Worm (Caenorhabditis elegans) whole organism, L3 larva: ENCODE measurements around the gene idpc-7.
A peak's percentile ranks its signal among the peaks of the same experiment; 100 is the strongest.

Experiments
- R02D3.7 ChIP-seq: fragments of 150-350 bp; optimal IDR thresholded peaks from 2 replicates; lab custom pipeline; 2014; ENCODE audit warnings: missing biosample characterization, missing genetic modification characterization
- ZK546.5 ChIP-seq: sonication (generic microtip); optimal IDR thresholded peaks from 2 replicates; lab custom pipeline; 2017; ENCODE audit warnings: missing biosample characterization, missing genetic modification characterization
- aly-2 ChIP-seq: fragments of 150-350 bp; optimal IDR thresholded peaks from 2 replicates; lab custom pipeline; 2014; ENCODE audit warnings: missing biosample characterization, missing genetic modification characterization
- ama-1 ChIP-seq: fragments of 150-350 bp; optimal IDR thresholded peaks from 2 replicates; lab custom pipeline; 2018
- ceh-16 ChIP-seq: sonication (generic microtip); optimal IDR thresholded peaks from 2 replicates; lab custom pipeline; 2017; ENCODE audit warnings: missing biosample characterization, missing genetic modification characterization
- ceh-28 ChIP-seq: fragments of 150-350 bp; optimal IDR thresholded peaks from 2 replicates; lab custom pipeline; 2014; ENCODE audit warnings: missing biosample characterization, missing genetic modification reagents, missing genetic modification characterization
- ceh-82 ChIP-seq: fragments of 150-350 bp; optimal IDR thresholded peaks from 2 replicates; lab custom pipeline; 2014; ENCODE audit warnings: missing biosample characterization, missing genetic modification characterization
- ceh-9 ChIP-seq: sonication (generic microtip); optimal IDR thresholded peaks from 2 replicates; lab custom pipeline; 2018; ENCODE audit warnings: missing biosample characterization, missing genetic modification characterization
- daf-12 ChIP-seq: fragments of 150-350 bp; optimal IDR thresholded peaks from 2 replicates; lab custom pipeline; 2014; ENCODE audit warnings: missing biosample characterization, missing genetic modification reagents, missing genetic modification characterization
- egl-27 ChIP-seq: sonication (generic microtip); optimal IDR thresholded peaks from 4 replicates; lab custom pipeline; 2017; ENCODE audit warnings: missing biosample characterization, missing genetic modification reagents, missing genetic modification characterization
- egl-5 ChIP-seq: fragments of 150-350 bp; optimal IDR thresholded peaks from 2 replicates; lab custom pipeline; 2017; ENCODE audit warnings: missing biosample characterization, missing genetic modification reagents, missing genetic modification characterization, inconsistent platforms
- elt-1 ChIP-seq: fragments of 150-350 bp; optimal IDR thresholded peaks from 2 replicates; lab custom pipeline; 2014; ENCODE audit warnings: missing biosample characterization, missing genetic modification characterization
- elt-2 ChIP-seq: sonication (generic microtip); optimal IDR thresholded peaks from 2 replicates; lab custom pipeline; 2016; ENCODE audit warnings: missing genetic modification reagents, mild to moderate bottlenecking, missing genetic modification characterization, missing compliant biosample characterization
- elt-3 ChIP-seq, 3 experiments: fragments of 150-350 bp in 1 of 3; sonication (generic microtip) in 2 of 3; optimal IDR thresholded peaks; 2 replicates in 2 of 3; 4 replicates in 1 of 3; lab custom pipeline; 2014 to 2017; ENCODE audit warnings: missing biosample characterization in 3 of 3, missing genetic modification characterization in 3 of 3
- eor-1 ChIP-seq, 2 experiments: fragments of 150-350 bp; optimal IDR thresholded peaks; 2 replicates each; lab custom pipeline; 2014 to 2018; ENCODE audit warnings: missing biosample characterization in 2 of 2, missing genetic modification characterization in 2 of 2
- fkh-10 ChIP-seq: sonication (generic microtip); optimal IDR thresholded peaks from 2 replicates; lab custom pipeline; 2017; ENCODE audit warnings: missing biosample characterization, missing genetic modification reagents, missing genetic modification characterization
- fkh-2 ChIP-seq: fragments of 150-350 bp; optimal IDR thresholded peaks from 2 replicates; lab custom pipeline; 2014; ENCODE audit warnings: missing biosample characterization, missing genetic modification reagents, missing genetic modification characterization
- fos-1 ChIP-seq: fragments of 150-350 bp; optimal IDR thresholded peaks from 2 replicates; lab custom pipeline; 2014; ENCODE audit warnings: missing biosample characterization, missing genetic modification characterization
- hmg-11 ChIP-seq: sonication (generic microtip); optimal IDR thresholded peaks from 2 replicates; lab custom pipeline; 2016; ENCODE audit warnings: missing genetic modification characterization, missing compliant biosample characterization
- jun-1 ChIP-seq: fragments of 150-350 bp; optimal IDR thresholded peaks from 2 replicates; lab custom pipeline; 2014; ENCODE audit warnings: missing biosample characterization, missing genetic modification reagents, missing genetic modification characterization
- lin-15B ChIP-seq: fragments of 150-350 bp; optimal IDR thresholded peaks from 2 replicates; lab custom pipeline; 2014; ENCODE audit warnings: missing biosample characterization, missing genetic modification characterization
- lin-39 ChIP-seq: fragments of 150-350 bp; optimal IDR thresholded peaks from 2 replicates; lab custom pipeline; 2018; ENCODE audit warnings: missing biosample characterization, missing genetic modification reagents, missing genetic modification characterization
- lsy-12 ChIP-seq: sonication (generic microtip); optimal IDR thresholded peaks from 2 replicates; lab custom pipeline; 2016; ENCODE audit warnings: mild to moderate bottlenecking, missing genetic modification characterization, missing compliant biosample characterization
- mdl-1 ChIP-seq: fragments of 150-350 bp; optimal IDR thresholded peaks from 2 replicates; lab custom pipeline; 2014; ENCODE audit warnings: missing biosample characterization, missing genetic modification characterization
- mml-1 ChIP-seq: fragments of 150-350 bp; sonication (generic microtip); optimal IDR thresholded peaks from 3 replicates; lab custom pipeline; 2014; ENCODE audit warnings: missing biosample characterization, missing genetic modification characterization
- nhr-11 ChIP-seq: fragments of 150-350 bp; optimal IDR thresholded peaks from 2 replicates; lab custom pipeline; 2014; ENCODE audit warnings: missing biosample characterization, missing genetic modification characterization
- nhr-12 ChIP-seq: fragments of 150-350 bp; optimal IDR thresholded peaks from 2 replicates; lab custom pipeline; 2014; ENCODE audit warnings: missing biosample characterization, missing genetic modification characterization
- nhr-23 ChIP-seq: fragments of 150-350 bp; optimal IDR thresholded peaks from 2 replicates; lab custom pipeline; 2014; ENCODE audit warnings: missing biosample characterization, missing genetic modification reagents, missing genetic modification characterization
- nhr-237 ChIP-seq: fragments of 150-350 bp; optimal IDR thresholded peaks from 2 replicates; lab custom pipeline; 2014; ENCODE audit warnings: missing biosample characterization, missing genetic modification characterization
- nhr-25 ChIP-seq: sonication (generic microtip); optimal IDR thresholded peaks from 2 replicates; lab custom pipeline; 2017; ENCODE audit warnings: missing biosample characterization, missing genetic modification characterization
- nhr-28 ChIP-seq: fragments of 150-350 bp; optimal IDR thresholded peaks from 2 replicates; lab custom pipeline; 2014; ENCODE audit warnings: missing biosample characterization, missing genetic modification characterization
- nhr-43 ChIP-seq: sonication (generic microtip); optimal IDR thresholded peaks from 2 replicates; lab custom pipeline; 2016; ENCODE audit warnings: mild to moderate bottlenecking, missing genetic modification characterization, missing compliant biosample characterization; ENCODE audit not compliant: poor library complexity, severe bottlenecking
- nhr-67 ChIP-seq: fragments of 150-350 bp; optimal IDR thresholded peaks from 2 replicates; lab custom pipeline; 2014; ENCODE audit warnings: missing biosample characterization, missing genetic modification characterization
- nhr-76 ChIP-seq: fragments of 150-350 bp; sonication (generic microtip); optimal IDR thresholded peaks from 5 replicates; lab custom pipeline; 2014; ENCODE audit warnings: missing biosample characterization, missing genetic modification characterization
- nhr-77 ChIP-seq: fragments of 150-350 bp; optimal IDR thresholded peaks from 2 replicates; lab custom pipeline; 2014; ENCODE audit warnings: missing biosample characterization, missing genetic modification characterization
- pha-4 ChIP-seq: fragments of 150-350 bp; optimal IDR thresholded peaks from 2 replicates; lab custom pipeline; 2014; ENCODE audit warnings: missing biosample characterization, missing genetic modification reagents, missing genetic modification characterization
- pqm-1 ChIP-seq: fragments of 150-350 bp; optimal IDR thresholded peaks from 2 replicates; lab custom pipeline; 2017; ENCODE audit warnings: missing biosample characterization, missing genetic modification characterization, inconsistent platforms
- sea-2 ChIP-seq: fragments of 150-350 bp; sonication (generic microtip); optimal IDR thresholded peaks from 4 replicates; lab custom pipeline; 2014; ENCODE audit warnings: missing biosample characterization, missing genetic modification reagents, missing genetic modification characterization
- snpc-4 ChIP-seq: fragments of 150-350 bp; optimal IDR thresholded peaks from 2 replicates; lab custom pipeline; 2014; ENCODE audit warnings: missing biosample characterization, missing genetic modification characterization
- tbx-2 ChIP-seq: sonication (generic microtip); optimal IDR thresholded peaks from 2 replicates; lab custom pipeline; 2016; ENCODE audit warnings: mild to moderate bottlenecking, missing genetic modification characterization, missing compliant biosample characterization
- unc-39 ChIP-seq: sonication (generic microtip); optimal IDR thresholded peaks from 4 replicates; lab custom pipeline; 2017; ENCODE audit warnings: missing biosample characterization, missing genetic modification characterization
- unc-62 ChIP-seq: fragments of 150-350 bp; sonication (generic microtip); optimal IDR thresholded peaks from 4 replicates; lab custom pipeline; 2014; ENCODE audit warnings: missing biosample characterization, missing genetic modification reagents, missing genetic modification characterization
- zag-1 ChIP-seq: fragments of 150-350 bp; optimal IDR thresholded peaks from 2 replicates; lab custom pipeline; 2014; ENCODE audit warnings: missing biosample characterization, missing genetic modification characterization
- ztf-11 ChIP-seq: fragments of 150-350 bp; optimal IDR thresholded peaks from 2 replicates; lab custom pipeline; 2014; ENCODE audit warnings: missing biosample characterization, missing genetic modification characterization
- ztf-4 ChIP-seq: fragments of 150-350 bp; optimal IDR thresholded peaks from 2 replicates; lab custom pipeline; 2014; ENCODE audit warnings: missing biosample characterization, missing genetic modification characterization

idpc-7 gene

ce11 chrV:9587619-9588018 lies 31.2 kb downstream of the idpc-7 start:
- TF ChIP-seq tbx-2 (tag; lab: Kevin White, UChicago), result no peak
- no peak for TF ChIP-seq lin-39
- TF ChIP-seq unc-39 (tag; lab: Kevin White, UChicago), result no peak
- TF ChIP-seq nhr-76 (tag; lab: Kevin White, UChicago), result no peak
- TF ChIP-seq elt-3 (tag; optimal IDR thresholded peaks at IDR 0.05; lab: Kevin White, UChicago), result no peak
- no peak for TF ChIP-seq nhr-28 (tag; lab: Kevin White, UChicago)
- TF ChIP-seq mml-1 (tag; lab: Kevin White, UChicago), result no peak
- no peak for TF ChIP-seq ceh-28 (tag; lab: Kevin White, UChicago)
- no peak for TF ChIP-seq ztf-4 (tag; lab: Kevin White, UChicago)
- no peak for TF ChIP-seq fkh-10
- TF ChIP-seq ceh-9 (tag; lab: Kevin White, UChicago), result no peak
- TF ChIP-seq nhr-25 (tag; lab: Kevin White, UChicago), result no peak
- no peak for TF ChIP-seq ZK546.5 (tag; lab: Kevin White, UChicago)

ce11 chrV:9584263-9584662 lies 34.6 kb downstream of the idpc-7 start:
- no peak for TF ChIP-seq nhr-11 (tag; lab: Kevin White, UChicago)
- TF ChIP-seq fkh-10, result no peak
- TF ChIP-seq sea-2, result no peak
- no peak for TF ChIP-seq ceh-9 (tag; lab: Kevin White, UChicago)

DNA sequence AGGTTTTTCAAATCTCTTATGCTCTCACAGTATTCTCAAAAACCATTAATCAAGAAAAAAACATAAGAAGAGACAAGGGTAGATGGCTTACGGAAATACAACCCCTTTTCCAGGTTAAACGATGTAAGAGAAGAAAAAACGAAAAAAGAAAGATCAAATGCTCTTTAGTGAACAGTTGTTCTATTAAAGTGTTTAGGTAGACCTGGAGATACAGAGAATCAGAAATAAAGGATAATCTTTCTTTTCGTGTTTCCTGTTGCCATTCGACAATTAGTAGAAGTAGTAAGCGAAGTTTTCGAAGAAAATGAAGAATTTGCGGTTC lies 35.5 kb downstream of the idpc-7 start, which contains the start of gene K09G1.1:
Gene K09G1.1, plus strand, starts transcription at position 223 of the 322 bp plus-strand sequence.
- TF ChIP-seq R02D3.7 (tag; lab: Kevin White, UChicago) (no peak), ztf-4 (tag; lab: Kevin White, UChicago) (no peak), lin-39 (no peak), mdl-1 (tag; lab: Kevin White, UChicago) (no peak), nhr-77 (no peak), pqm-1 (no peak), nhr-67 (tag; lab: Kevin White, UChicago) (no peak), eor-1 (tag; optimal IDR thresholded peaks at IDR 0.05; lab: Kevin White, UChicago) (no peak), mml-1 (tag; lab: Kevin White, UChicago) (no peak), elt-2 (no peak), elt-3 (tag; optimal IDR thresholded peaks at IDR 0.05; lab: Kevin White, UChicago) (no peak), fkh-2 (tag; lab: Kevin White, UChicago) (no peak), egl-27 (tag; lab: Kevin White, UChicago) (no peak), aly-2 (no peak), unc-39 (tag; lab: Kevin White, UChicago) (no peak), ZK546.5 (tag; lab: Kevin White, UChicago) (no peak), daf-12 (tag; lab: Kevin White, UChicago) (no peak), nhr-23 (no peak), ama-1 (no peak)
- TF ChIP-seq, all 47 proteins: peak for 0

- TF ChIP-seq ceh-28 (tag; lab: Kevin White, UChicago) (no peak), nhr-11 (tag; lab: Kevin White, UChicago) (no peak), ztf-11 (tag; lab: Kevin White, UChicago) (no peak), ZK546.5 (tag; lab: Kevin White, UChicago) (no peak), mdl-1 (tag; lab: Kevin White, UChicago) (no peak), unc-62 (GFP tag; lab: Kevin White, UChicago) (no peak), nhr-12 (no peak), elt-3 (tag; optimal IDR thresholded peaks at IDR 0.05; lab: Kevin White, UChicago) (no peak), nhr-23 (peak; percentile 35), nhr-28 (tag; lab: Kevin White, UChicago) (no peak), lin-15B (tag; lab: Kevin White, UChicago) (no peak), ztf-4 (tag; lab: Kevin White, UChicago) (no peak), ceh-82 (tag; lab: Kevin White, UChicago) (no peak), zag-1 (tag; lab: Kevin White, UChicago) (no peak), nhr-76 (tag; lab: Kevin White, UChicago) (no peak), snpc-4 (tag; lab: Kevin White, UChicago) (peak; percentile 4), fos-1 (tag; lab: Kevin White, UChicago) (no peak), hmg-11 (peak; percentile 62), pha-4 (tag; lab: Kevin White, UChicago) (peak; percentile 60), nhr-77 (no peak), R02D3.7 (tag; lab: Kevin White, UChicago) (no peak), fkh-2 (tag; lab: Kevin White, UChicago) (no peak), sea-2 (no peak), nhr-237 (tag; lab: Kevin White, UChicago) (no peak), fkh-10 (no peak), jun-1 (tag; lab: Kevin White, UChicago) (no peak), nhr-43 (tag; lab: Kevin White, UChicago) (peak; percentile 45), egl-5 (tag; lab: Kevin White, UChicago) (no peak), lin-39 (no peak), ceh-16 (no peak), mml-1 (tag; lab: Kevin White, UChicago) (no peak), elt-1 (tag; lab: Kevin White, UChicago) (no peak), lsy-12 (tag; lab: Kevin White, UChicago) (no peak), nhr-25 (tag; lab: Kevin White, UChicago) (peak; percentile 18), egl-27 (tag; lab: Kevin White, UChicago) (no peak)
Measured at ce11 chrV:9582594-9583322, 36.1 kb downstream of the idpc-7 start, which contains the start of gene rtfo-1. Gene rtfo-1, minus strand, starts transcription at chrV:9582644.
